Fruit fly (Drosophila melanogaster) whole organism, embryonic: ENCODE measurements around the gene Pxn.

ENCODE experiments used
- ATbp ChIP-seq: fragments of 200-800 bp; sonication (Bioruptor generic); optimal IDR thresholded peaks from 2 replicates; lab custom pipeline; 2017; ENCODE audit warnings: missing biosample characterization, mild to moderate bottlenecking, missing genetic modification characterization, missing genetic modification reagents
- Atf3 ChIP-seq: fragments of 200-800 bp; sonication (Bioruptor generic); optimal IDR thresholded peaks from 3 replicates; lab custom pipeline; 2016; ENCODE audit warnings: missing biosample characterization, missing genetic modification characterization
- Bdp1 ChIP-seq: fragments of 200-800 bp; sonication (Bioruptor generic); optimal IDR thresholded peaks from 3 replicates; lab custom pipeline; 2016; ENCODE audit warnings: missing biosample characterization, missing genetic modification characterization
- C15 ChIP-seq: fragments of 200-800 bp; sonication (Bioruptor generic); IDR thresholded peaks from 3 replicates; pipeline ENCODE4 v1.3.6; 2022; ENCODE audit warnings: missing biosample characterization, missing genetic modification characterization
- CG10147 ChIP-seq: fragments of 200-800 bp; sonication (Bioruptor generic); optimal IDR thresholded peaks from 2 replicates; lab custom pipeline; 2019; ENCODE audit warnings: missing biosample characterization, mild to moderate bottlenecking, missing genetic modification characterization, moderate library complexity
- CG10267 ChIP-seq: fragments of 200-800 bp; sonication (Bioruptor generic); optimal IDR thresholded peaks from 2 replicates; lab custom pipeline; 2018; ENCODE audit warnings: missing biosample characterization, mild to moderate bottlenecking, missing genetic modification characterization, moderate library complexity
- CG10366 ChIP-seq: fragments of 200-800 bp; sonication (Bioruptor generic); IDR thresholded peaks from 2 replicates; pipeline ENCODE4 v1.3.6; 2022; ENCODE audit warnings: missing biosample characterization, missing genetic modification characterization
- CG10565 ChIP-seq: fragments of 200-800 bp; sonication (Bioruptor generic); optimal IDR thresholded peaks from 3 replicates; lab custom pipeline; 2016; ENCODE audit warnings: missing biosample characterization, mild to moderate bottlenecking, missing genetic modification characterization
- CG11093 ChIP-seq: fragments of 200-800 bp; sonication (Bioruptor generic); IDR thresholded peaks from 3 replicates; pipeline ENCODE4 v1.3.6; 2022; ENCODE audit warnings: missing biosample characterization, missing genetic modification characterization
- CG11723 ChIP-seq: fragments of 200-800 bp; sonication (Bioruptor generic); optimal IDR thresholded peaks from 2 replicates; lab custom pipeline; 2017; ENCODE audit warnings: missing biosample characterization, mild to moderate bottlenecking, missing genetic modification characterization
- CG12155 ChIP-seq: fragments of 200-800 bp; sonication (Bioruptor generic); optimal IDR thresholded peaks from 3 replicates; lab custom pipeline; 2016; ENCODE audit warnings: missing biosample characterization, missing genetic modification characterization
- CG13894 ChIP-seq: fragments of 200-800 bp; sonication (Bioruptor generic); optimal IDR thresholded peaks from 3 replicates; lab custom pipeline; 2018; ENCODE audit warnings: missing biosample characterization, mild to moderate bottlenecking, missing genetic modification characterization, moderate library complexity
- CG14710 ChIP-seq: fragments of 200-800 bp; sonication (Bioruptor generic); optimal IDR thresholded peaks from 3 replicates; lab custom pipeline; 2019; ENCODE audit warnings: missing biosample characterization, mild to moderate bottlenecking, missing genetic modification characterization, moderate library complexity
- CG15269 ChIP-seq: fragments of 200-800 bp; sonication (Bioruptor generic); optimal IDR thresholded peaks from 2 replicates; lab custom pipeline; 2018; ENCODE audit warnings: missing biosample characterization, mild to moderate bottlenecking, missing genetic modification characterization, moderate library complexity
- CG1602 ChIP-seq: fragments of 200-800 bp; sonication (Bioruptor generic); optimal IDR thresholded peaks from 3 replicates; lab custom pipeline; 2016; ENCODE audit warnings: missing biosample characterization, missing genetic modification characterization
- CG17912 ChIP-seq: fragments of 200-800 bp; sonication (Bioruptor generic); optimal IDR thresholded peaks from 2 replicates; lab custom pipeline; 2018; ENCODE audit warnings: missing biosample characterization, mild to moderate bottlenecking, missing genetic modification characterization
- CG18262 ChIP-seq: fragments of 200-800 bp; optimal IDR thresholded peaks from 3 replicates; lab custom pipeline; 2019; ENCODE audit warnings: missing biosample characterization, mild to moderate bottlenecking, missing genetic modification characterization, moderate library complexity
- CG3065 ChIP-seq: fragments of 200-800 bp; sonication (Bioruptor generic); optimal IDR thresholded peaks from 2 replicates; lab custom pipeline; 2016; ENCODE audit warnings: missing biosample characterization, missing genetic modification characterization
- CG32532 ChIP-seq: fragments of 200-800 bp; sonication (Bioruptor generic); IDR thresholded peaks from 2 replicates; pipeline ENCODE4 v1.3.6; 2022; ENCODE audit warnings: missing biosample characterization, missing genetic modification characterization
- CG33557 ChIP-seq: fragments of 200-800 bp; sonication (Bioruptor generic); optimal IDR thresholded peaks from 2 replicates; lab custom pipeline; 2019; ENCODE audit warnings: missing biosample characterization, mild to moderate bottlenecking, missing genetic modification characterization, moderate library complexity
- CG3995 ChIP-seq: fragments of 200-800 bp; sonication (Bioruptor generic); optimal IDR thresholded peaks from 3 replicates; lab custom pipeline; 2016; ENCODE audit warnings: missing biosample characterization, missing genetic modification characterization
- CG6272 ChIP-seq: fragments of 200-800 bp; sonication (Bioruptor generic); IDR thresholded peaks from 2 replicates; pipeline ENCODE4 v1.3.6; 2022; ENCODE audit warnings: missing biosample characterization, missing genetic modification characterization
- CG7372 ChIP-seq: fragments of 200-800 bp; sonication (Bioruptor generic); IDR thresholded peaks from 2 replicates; pipeline ENCODE4 v1.3.6; 2022; ENCODE audit warnings: missing biosample characterization, missing genetic modification characterization
- CG7963 ChIP-seq: fragments of 200-800 bp; sonication (Bioruptor generic); IDR thresholded peaks from 3 replicates; pipeline ENCODE4 v1.3.6; 2022; ENCODE audit warnings: missing biosample characterization, missing genetic modification characterization; ENCODE audit not compliant: partially characterized antibody
- Dbx ChIP-seq: fragments of 200-800 bp; sonication (Bioruptor generic); IDR thresholded peaks from 3 replicates; pipeline ENCODE4 v1.3.6; 2022; ENCODE audit warnings: missing biosample characterization, missing genetic modification characterization
- Dfd ChIP-seq, 2 experiments: fragments of >200 bp; optimal IDR thresholded peaks; 2 replicates each; lab custom pipeline; 2017; ENCODE audit warnings: missing biosample characterization in 2 of 2, missing genetic modification characterization in 2 of 2
- Ets97D ChIP-seq: fragments of 200-800 bp; sonication (Bioruptor generic); optimal IDR thresholded peaks from 3 replicates; lab custom pipeline; 2016; ENCODE audit warnings: missing biosample characterization, missing genetic modification characterization
- Gug ChIP-seq: fragments of 200-800 bp; sonication (Bioruptor generic); IDR thresholded peaks from 4 replicates; pipeline ENCODE4 v1.3.6; 2022; ENCODE audit warnings: missing biosample characterization, missing genetic modification characterization
- Lpt ChIP-seq: fragments of >200 bp; optimal IDR thresholded peaks from 2 replicates; lab custom pipeline; 2018; ENCODE audit warnings: missing biosample characterization, missing genetic modification characterization
- Mrtf ChIP-seq: fragments of 200-800 bp; sonication (Bioruptor generic); IDR thresholded peaks from 3 replicates; pipeline ENCODE4 v1.3.6; 2022; ENCODE audit warnings: missing biosample characterization, missing genetic modification characterization
- NFAT ChIP-seq: fragments of 200-800 bp; sonication (Bioruptor generic); IDR thresholded peaks from 2 replicates; pipeline ENCODE4 v1.3.6; 2022; ENCODE audit warnings: missing biosample characterization, missing genetic modification characterization
- Nf-YB ChIP-seq: fragments of 200-800 bp; sonication (Bioruptor generic); optimal IDR thresholded peaks from 3 replicates; lab custom pipeline; 2019; ENCODE audit warnings: missing biosample characterization, mild to moderate bottlenecking, missing genetic modification characterization, moderate library complexity
- Pdp1 ChIP-seq, 2 experiments: fragments of 200-800 bp; sonication (Bioruptor generic); optimal IDR thresholded peaks; 3 replicates each; lab custom pipeline; 2016; ENCODE audit warnings: missing biosample characterization in 2 of 2, missing genetic modification characterization in 2 of 2, mild to moderate bottlenecking in 1 of 2, moderate library complexity in 1 of 2
- Sry-β ChIP-seq: fragments of 200-800 bp; sonication (Bioruptor generic); optimal IDR thresholded peaks from 2 replicates; lab custom pipeline; 2018; ENCODE audit warnings: missing biosample characterization, mild to moderate bottlenecking, missing genetic modification characterization, moderate library complexity
- Usf ChIP-seq: fragments of 200-800 bp; sonication (Bioruptor generic); optimal IDR thresholded peaks from 2 replicates; lab custom pipeline; 2017; ENCODE audit warnings: missing genotype, missing biosample characterization, missing genetic modification characterization
- cad ChIP-seq: fragments of >200 bp; optimal IDR thresholded peaks from 2 replicates; lab custom pipeline; 2017; ENCODE audit warnings: missing biosample characterization, missing genetic modification characterization
- cg ChIP-seq: fragments of 200-800 bp; sonication (Bioruptor generic); optimal IDR thresholded peaks from 3 replicates; lab custom pipeline; 2019; ENCODE audit warnings: missing biosample characterization, mild to moderate bottlenecking, missing genetic modification characterization, moderate library complexity
- danr ChIP-seq: fragments of 200-800 bp; sonication (Bioruptor generic); IDR thresholded peaks from 2 replicates; pipeline ENCODE4 v1.3.6; 2022; ENCODE audit warnings: missing biosample characterization, missing genetic modification characterization
- gcm2 ChIP-seq: fragments of 200-800 bp; sonication (Bioruptor generic); optimal IDR thresholded peaks from 2 replicates; lab custom pipeline; 2016; ENCODE audit warnings: missing biosample characterization, missing genetic modification characterization
- ind ChIP-seq: fragments of 200-800 bp; sonication (Bioruptor generic); optimal IDR thresholded peaks from 3 replicates; lab custom pipeline; 2016; ENCODE audit warnings: missing biosample characterization, missing genetic modification characterization
- kah ChIP-seq: fragments of 200-800 bp; sonication (Bioruptor generic); optimal IDR thresholded peaks from 2 replicates; lab custom pipeline; 2018; ENCODE audit warnings: missing biosample characterization, mild to moderate bottlenecking, missing genetic modification characterization
- nau ChIP-seq: fragments of 200-800 bp; sonication (Bioruptor generic); optimal IDR thresholded peaks from 3 replicates; lab custom pipeline; 2017; ENCODE audit warnings: missing biosample characterization, mild to moderate bottlenecking, missing genetic modification characterization, missing genetic modification reagents
- pho ChIP-seq: fragments of 200-800 bp; sonication (Bioruptor generic); optimal IDR thresholded peaks from 2 replicates; lab custom pipeline; 2016; ENCODE audit warnings: missing biosample characterization, missing genetic modification characterization
- pzg ChIP-seq: fragments of 200-800 bp; sonication (Bioruptor generic); optimal IDR thresholded peaks from 3 replicates; lab custom pipeline; 2018; ENCODE audit warnings: missing biosample characterization, mild to moderate bottlenecking, missing genetic modification characterization, moderate library complexity
- ro ChIP-seq: fragments of 200-800 bp; sonication (Bioruptor generic); IDR thresholded peaks from 2 replicates; pipeline ENCODE4 v1.3.6; 2022; ENCODE audit warnings: missing biosample characterization, missing genetic modification characterization
- slbo ChIP-seq: fragments of 200-800 bp; sonication (Bioruptor generic); IDR thresholded peaks from 2 replicates; pipeline ENCODE4 v1.3.6; 2022; ENCODE audit warnings: missing biosample characterization, missing genetic modification characterization
- sob ChIP-seq: fragments of 200-800 bp; sonication (Bioruptor generic); IDR thresholded peaks from 2 replicates; pipeline ENCODE4 v1.3.6; 2022; ENCODE audit warnings: missing biosample characterization, missing genetic modification characterization
- sqz ChIP-seq: fragments of 200-800 bp; sonication (Bioruptor generic); optimal IDR thresholded peaks from 3 replicates; lab custom pipeline; 2018; ENCODE audit warnings: missing biosample characterization, mild to moderate bottlenecking, missing genetic modification characterization
- ssp ChIP-seq: fragments of 200-800 bp; sonication (Bioruptor generic); IDR thresholded peaks from 2 replicates; pipeline ENCODE4 v1.3.6; 2022; ENCODE audit warnings: missing biosample characterization, missing genetic modification characterization
- tna ChIP-seq: fragments of 200-800 bp; sonication (Bioruptor generic); IDR thresholded peaks from 2 replicates; pipeline ENCODE4 v1.3.6; 2022; ENCODE audit warnings: missing biosample characterization, missing genetic modification characterization; ENCODE audit not compliant: partially characterized antibody
- wor ChIP-seq: fragments of 200-800 bp; sonication (Bioruptor generic); IDR thresholded peaks from 2 replicates; pipeline ENCODE4 v1.3.6; 2022; ENCODE audit warnings: missing biosample characterization, missing genetic modification characterization

The Pxn gene

DNA sequence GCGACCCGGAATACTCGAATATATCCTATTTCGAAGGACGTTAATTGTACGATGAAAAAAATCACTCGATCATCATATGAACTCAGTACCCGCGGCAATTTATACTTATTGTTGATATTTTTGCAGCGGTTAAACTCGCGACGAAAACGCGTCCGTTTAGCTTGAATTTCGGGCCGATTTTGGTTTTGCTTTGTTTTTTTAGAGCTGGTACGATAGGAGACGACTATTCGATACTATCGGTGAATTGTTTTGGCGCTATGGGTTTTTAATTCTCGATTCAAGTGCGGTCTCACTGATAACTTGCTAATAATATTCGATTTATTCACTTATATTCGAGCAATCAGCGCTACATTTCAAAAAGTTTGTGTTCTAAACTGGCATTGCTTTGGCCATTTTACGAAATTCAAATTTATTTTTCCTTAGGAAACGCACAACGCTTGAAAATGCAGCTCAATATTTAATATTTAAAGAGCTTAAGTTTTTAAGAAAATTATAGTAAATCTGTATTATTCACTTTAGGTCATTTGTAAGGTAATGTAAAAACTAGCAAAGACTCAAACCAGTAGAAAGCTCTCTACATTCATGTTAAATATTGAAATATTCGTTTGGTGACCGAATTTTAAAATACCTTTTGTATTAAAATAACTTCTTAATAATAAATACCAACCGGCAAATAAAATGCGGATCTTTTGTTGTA lies 75.6 kb downstream of the Pxn start, which contains the start of gene Spn (continued):
- TF ChIP-seq NFAT (GFP tag; lab: Robert Waterston, UW) (peak; percentile 40; the same call in 1 of the 2 replicates), CG3065 (no peak), nau (GFP tag; lab: Kevin White, UChicago) (peak; percentile 45), CG3995 (GFP tag; lab: Kevin White, UChicago) (peak; percentile 82), CG32532 (GFP tag; lab: Robert Waterston, UW) (peak; percentile 66), ssp (GFP tag; lab: Robert Waterston, UW) (no peak), CG1602 (GFP tag; lab: Kevin White, UChicago) (no peak), cg (GFP tag; lab: Kevin White, UChicago) (no peak), Dfd (GFP tag; optimal IDR thresholded peaks at IDR 0.05; lab: Kevin White, UChicago) (no peak), sqz (peak; percentile 16), kah (GFP tag; lab: Kevin White, UChicago) (no peak), ro (GFP tag; lab: Robert Waterston, UW) (no peak), CG13894 (no peak), CG33557 (GFP tag; lab: Kevin White, UChicago) (no peak), CG18262 (tag; lab: Kevin White, UChicago) (no peak), C15 (GFP tag; lab: Robert Waterston, UW) (no peak), Atf3 (no peak), CG7372 (no peak), CG17912 (GFP tag; lab: Kevin White, UChicago) (no peak), sob (peak; percentile 60), Bdp1 (no peak), Usf (GFP tag; lab: Kevin White, UChicago) (no peak), tna (GFP tag; lab: Robert Waterston, UW) (peak; percentile 97), CG10565 (GFP tag; lab: Kevin White, UChicago) (no peak), ATbp (no peak), CG10147 (GFP tag; lab: Kevin White, UChicago) (no peak), Gug (GFP tag; lab: Robert Waterston, UW) (no peak; the same call in 3 of the 4 replicates), Sry-β (GFP tag; lab: Kevin White, UChicago) (peak; percentile 54), pzg (GFP tag; lab: Kevin White, UChicago) (peak; percentile 94), ind (no peak), Mrtf (GFP tag; lab: Robert Waterston, UW) (no peak), CG10366 (GFP tag; lab: Robert Waterston, UW) (no peak), wor (GFP tag; lab: Robert Waterston, UW) (no peak), pho (GFP tag; lab: Kevin White, UChicago) (peak; percentile 40), CG14710 (tag; lab: Kevin White, UChicago) (peak; percentile 77), Ets97D (GFP tag; lab: Kevin White, UChicago) (peak; percentile 79), CG6272 (no peak), Dbx (peak; percentile 63; the same call in 2 of the 3 replicates), CG11093 (GFP tag; lab: Robert Waterston, UW) (no peak), slbo (GFP tag; lab: Robert Waterston, UW) (peak; percentile 53; the same call in 1 of the 2 replicates), Lpt (GFP tag; lab: Kevin White, UChicago) (no peak), gcm2 (no peak), cad (GFP tag; lab: Kevin White, UChicago) (no peak), CG10267 (tag; lab: Kevin White, UChicago) (peak; percentile 61), danr (GFP tag; lab: Robert Waterston, UW) (no peak), Nf-YB (GFP tag; lab: Kevin White, UChicago) (no peak), CG12155 (GFP tag; lab: Kevin White, UChicago) (no peak), Pdp1 (GFP tag; optimal IDR thresholded peaks at IDR 0.05; lab: Kevin White, UChicago) (peak in 1 of 2 experiments; percentile 48), CG15269 (no peak), CG11723 (no peak), CG7963 (peak; percentile 92)
